Fruit fly (Drosophila melanogaster) whole organism, embryonic: ENCODE results near the gene CG18171.
A peak's percentile ranks its signal among the peaks of the same experiment; 100 is the strongest.

Source experiments
- Atf3 ChIP-seq: fragments of 200-800 bp; sonication (Bioruptor generic); optimal IDR thresholded peaks from 3 replicates; lab custom pipeline; 2016; ENCODE audit warnings: missing biosample characterization, missing genetic modification characterization
- Bteb2 ChIP-seq: fragments of 200-800 bp; sonication (Bioruptor generic); optimal IDR thresholded peaks from 2 replicates; lab custom pipeline; 2016; ENCODE audit warnings: missing biosample characterization, missing genetic modification characterization
- CG10431 ChIP-seq: fragments of 200-800 bp; sonication (Bioruptor generic); optimal IDR thresholded peaks from 3 replicates; lab custom pipeline; 2018; ENCODE audit warnings: missing biosample characterization, mild to moderate bottlenecking, missing genetic modification characterization
- CG11723 ChIP-seq: fragments of 200-800 bp; sonication (Bioruptor generic); optimal IDR thresholded peaks from 2 replicates; lab custom pipeline; 2017; ENCODE audit warnings: missing biosample characterization, mild to moderate bottlenecking, missing genetic modification characterization
- CG12769 ChIP-seq: fragments of 200-800 bp; sonication (Bioruptor generic); optimal IDR thresholded peaks from 2 replicates; lab custom pipeline; 2019; ENCODE audit warnings: missing biosample characterization, mild to moderate bottlenecking, missing genetic modification characterization, moderate library complexity
- CG14965 ChIP-seq: fragments of 200-800 bp; sonication (Bioruptor generic); optimal IDR thresholded peaks from 2 replicates; lab custom pipeline; 2016; ENCODE audit warnings: missing biosample characterization, missing genetic modification characterization, borderline replicate concordance
- CG15011 ChIP-seq: fragments of 200-800 bp; sonication (Bioruptor generic); optimal IDR thresholded peaks from 3 replicates; lab custom pipeline; 2018; ENCODE audit warnings: missing biosample characterization, mild to moderate bottlenecking, missing genetic modification characterization
- CG15696 ChIP-seq: fragments of 200-800 bp; sonication (Bioruptor generic); optimal IDR thresholded peaks from 2 replicates; lab custom pipeline; 2019; ENCODE audit warnings: missing biosample characterization, mild to moderate bottlenecking, missing genetic modification characterization, moderate library complexity
- CG16863 ChIP-seq: fragments of 200-800 bp; sonication (Bioruptor generic); optimal IDR thresholded peaks from 3 replicates; lab custom pipeline; 2016; ENCODE audit warnings: missing biosample characterization, missing genetic modification characterization
- CG18011 ChIP-seq: fragments of 200-800 bp; sonication (Bioruptor generic); optimal IDR thresholded peaks from 2 replicates; lab custom pipeline; 2017; ENCODE audit warnings: missing biosample characterization, missing genetic modification characterization, mild to moderate bottlenecking, moderate library complexity, missing genotype
- CG18476 ChIP-seq: fragments of 200-800 bp; sonication (Bioruptor generic); optimal IDR thresholded peaks from 2 replicates; lab custom pipeline; 2016; ENCODE audit warnings: missing biosample characterization, mild to moderate bottlenecking, missing genetic modification characterization
- CG2120 ChIP-seq: fragments of 200-800 bp; sonication (Bioruptor generic); optimal IDR thresholded peaks from 3 replicates; lab custom pipeline; 2016; ENCODE audit warnings: missing biosample characterization, missing genetic modification characterization
- CG31441 ChIP-seq: fragments of 200-800 bp; sonication (Bioruptor generic); IDR thresholded peaks from 2 replicates; pipeline ENCODE4 v1.3.6; 2022; ENCODE audit warnings: missing biosample characterization, missing genetic modification characterization
- CG34422 ChIP-seq: fragments of 200-800 bp; sonication (Bioruptor generic); IDR thresholded peaks from 3 replicates; pipeline ENCODE4 v1.3.6; 2022; ENCODE audit warnings: missing biosample characterization, missing genetic modification characterization
- CG5180 ChIP-seq: fragments of 200-800 bp; sonication (Bioruptor generic); optimal IDR thresholded peaks from 3 replicates; lab custom pipeline; 2017; ENCODE audit warnings: missing biosample characterization, missing genetic modification characterization, mild to moderate bottlenecking, moderate library complexity, missing genetic modification reagents
- CG6254 ChIP-seq: fragments of 200-800 bp; sonication (Bioruptor generic); optimal IDR thresholded peaks from 3 replicates; lab custom pipeline; 2017; ENCODE audit warnings: mild to moderate bottlenecking, missing biosample characterization, missing genetic modification reagents, missing genetic modification characterization
- CG6689 ChIP-seq: fragments of 200-800 bp; sonication (Bioruptor generic); IDR thresholded peaks from 2 replicates; pipeline ENCODE4 v1.3.6; 2022; ENCODE audit warnings: missing biosample characterization, missing genetic modification characterization
- CG6765 ChIP-seq: fragments of 200-800 bp; sonication (Bioruptor generic); optimal IDR thresholded peaks from 3 replicates; lab custom pipeline; 2017; ENCODE audit warnings: missing biosample characterization, mild to moderate bottlenecking, missing genetic modification characterization
- CG8290 ChIP-seq, 3 experiments: fragments of 200-800 bp; sonication (Bioruptor generic); optimal IDR thresholded peaks; 2 replicates each; lab custom pipeline; 2016 to 2019; ENCODE audit warnings: missing biosample characterization in 3 of 3, missing genetic modification characterization in 3 of 3, mild to moderate bottlenecking in 2 of 3, moderate library complexity in 1 of 3
- CG9727 ChIP-seq: fragments of 200-800 bp; sonication (Bioruptor generic); optimal IDR thresholded peaks from 3 replicates; lab custom pipeline; 2017; ENCODE audit warnings: missing biosample characterization, mild to moderate bottlenecking, missing genetic modification characterization
- CG9876 ChIP-seq: fragments of 200-800 bp; sonication (Bioruptor generic); optimal IDR thresholded peaks from 2 replicates; lab custom pipeline; 2016; ENCODE audit warnings: missing biosample characterization, missing genetic modification characterization
- CoRest ChIP-seq: fragments of 200-800 bp; sonication (Bioruptor generic); optimal IDR thresholded peaks from 3 replicates; lab custom pipeline; 2018; ENCODE audit warnings: missing biosample characterization, mild to moderate bottlenecking, missing genetic modification characterization, moderate library complexity
- D19A ChIP-seq: fragments of 200-800 bp; optimal IDR thresholded peaks from 3 replicates; lab custom pipeline; 2019; ENCODE audit warnings: missing biosample characterization, mild to moderate bottlenecking, missing genetic modification characterization, moderate library complexity
- Dek ChIP-seq: fragments of 200-800 bp; sonication (Bioruptor generic); optimal IDR thresholded peaks from 3 replicates; lab custom pipeline; 2019; ENCODE audit warnings: missing biosample characterization, mild to moderate bottlenecking, missing genetic modification characterization, moderate library complexity
- Fer1 ChIP-seq: fragments of 200-800 bp; sonication (Bioruptor generic); optimal IDR thresholded peaks from 2 replicates; lab custom pipeline; 2017; ENCODE audit warnings: missing biosample characterization, mild to moderate bottlenecking, missing genetic modification characterization
- HHEX ChIP-seq: fragments of 200-800 bp; sonication (Bioruptor generic); optimal IDR thresholded peaks from 3 replicates; lab custom pipeline; 2017; ENCODE audit warnings: missing biosample characterization, mild to moderate bottlenecking, missing genetic modification characterization, missing genetic modification reagents
- HLH3B ChIP-seq: fragments of 200-800 bp; sonication (Bioruptor generic); IDR thresholded peaks from 2 replicates; pipeline ENCODE4 v1.3.6; 2022; ENCODE audit warnings: missing biosample characterization, missing genetic modification characterization
- Hmx ChIP-seq: fragments of 200-800 bp; sonication (Bioruptor generic); optimal IDR thresholded peaks from 2 replicates; lab custom pipeline; 2016; ENCODE audit warnings: missing biosample characterization, missing genetic modification characterization
- Hsf ChIP-seq: fragments of 200-800 bp; sonication (Bioruptor generic); optimal IDR thresholded peaks from 3 replicates; lab custom pipeline; 2016; ENCODE audit warnings: missing biosample characterization, missing genetic modification characterization
- Med ChIP-seq: fragments of 200-800 bp; sonication (Bioruptor generic); peaks from one replicate; lab custom pipeline; 2016; ENCODE audit warnings: missing biosample characterization, missing genetic modification characterization, mild to moderate bottlenecking, inconsistent platforms, moderate library complexity
- Mrtf ChIP-seq: fragments of 200-800 bp; sonication (Bioruptor generic); IDR thresholded peaks from 3 replicates; pipeline ENCODE4 v1.3.6; 2022; ENCODE audit warnings: missing biosample characterization, missing genetic modification characterization
- NC2β ChIP-seq: fragments of 200-800 bp; sonication (Bioruptor generic); optimal IDR thresholded peaks from 2 replicates; lab custom pipeline; 2016; ENCODE audit warnings: missing biosample characterization, missing genetic modification characterization
- Rx ChIP-seq: fragments of 200-800 bp; sonication (Bioruptor generic); IDR thresholded peaks from 2 replicates; pipeline ENCODE4 v1.3.6; 2022; ENCODE audit warnings: missing biosample characterization, missing genetic modification characterization
- Xbp1 ChIP-seq: fragments of 200-800 bp; sonication (Bioruptor generic); optimal IDR thresholded peaks from 3 replicates; lab custom pipeline; 2016; ENCODE audit warnings: missing biosample characterization, mild to moderate bottlenecking, missing genetic modification characterization
- bigmax ChIP-seq: fragments of 200-800 bp; sonication (Bioruptor generic); optimal IDR thresholded peaks from 2 replicates; lab custom pipeline; 2018; ENCODE audit warnings: missing biosample characterization, mild to moderate bottlenecking, missing genetic modification characterization
- dysf ChIP-seq: fragments of 200-800 bp; sonication (Bioruptor generic); IDR thresholded peaks from 3 replicates; pipeline ENCODE4 v1.3.6; 2022; ENCODE audit warnings: missing biosample characterization, missing genetic modification characterization
- grau ChIP-seq: fragments of 200-800 bp; optimal IDR thresholded peaks from 3 replicates; lab custom pipeline; 2019; ENCODE audit warnings: missing biosample characterization, mild to moderate bottlenecking, missing genetic modification characterization, moderate library complexity
- hb ChIP-seq: fragments of 200-800 bp; sonication (Bioruptor generic); IDR thresholded peaks from 3 replicates; pipeline ENCODE4 v1.3.6; 2022; ENCODE audit warnings: missing biosample characterization, missing genetic modification characterization; ENCODE audit not compliant: partially characterized antibody
- inv ChIP-seq: fragments of 200-800 bp; sonication (Bioruptor generic); IDR thresholded peaks from 2 replicates; pipeline ENCODE4 v1.3.6; 2022; ENCODE audit warnings: missing biosample characterization, missing genetic modification characterization; ENCODE audit not compliant: partially characterized antibody
- lilli ChIP-seq: fragments of 200-800 bp; sonication (Bioruptor generic); optimal IDR thresholded peaks from 3 replicates; lab custom pipeline; 2016; ENCODE audit warnings: missing biosample characterization, missing genetic modification characterization
- lola ChIP-seq, 3 experiments: fragments of >200 bp in 2 of 3; fragments of 200-800 bp in 1 of 3; sonication (Bioruptor generic) in 1 of 3; optimal IDR thresholded peaks; 2 replicates each; lab custom pipeline; 2017 to 2019; ENCODE audit warnings: missing biosample characterization in 3 of 3, missing genetic modification characterization in 3 of 3, mild to moderate bottlenecking in 1 of 3, moderate library complexity in 1 of 3
- onecut ChIP-seq: fragments of 200-800 bp; sonication (Bioruptor generic); IDR thresholded peaks from 2 replicates; pipeline ENCODE4 v1.3.6; 2022; ENCODE audit warnings: missing biosample characterization, missing genetic modification characterization
- p53 ChIP-seq: fragments of 200-800 bp; sonication (Bioruptor generic); optimal IDR thresholded peaks from 2 replicates; lab custom pipeline; 2016; ENCODE audit warnings: missing biosample characterization, missing genetic modification characterization
- pzg ChIP-seq: fragments of 200-800 bp; sonication (Bioruptor generic); optimal IDR thresholded peaks from 3 replicates; lab custom pipeline; 2018; ENCODE audit warnings: missing biosample characterization, mild to moderate bottlenecking, missing genetic modification characterization, moderate library complexity
- sc ChIP-seq, 3 experiments: fragments of >200 bp in 2 of 3; fragments of 200-800 bp in 1 of 3; sonication (Bioruptor generic) in 1 of 3; optimal IDR thresholded peaks; 2 replicates in 2 of 3; 3 replicates in 1 of 3; lab custom pipeline; 2017; ENCODE audit warnings: mild to moderate bottlenecking in 1 of 3, missing biosample characterization in 1 of 3, missing genetic modification characterization in 1 of 3, missing genetic modification reagents in 1 of 3
- seq ChIP-seq: fragments of 200-800 bp; sonication (Bioruptor generic); IDR thresholded peaks from 2 replicates; pipeline ENCODE4 v1.3.6; 2022; ENCODE audit warnings: missing biosample characterization, missing genetic modification characterization
- slbo ChIP-seq: fragments of 200-800 bp; sonication (Bioruptor generic); IDR thresholded peaks from 2 replicates; pipeline ENCODE4 v1.3.6; 2022; ENCODE audit warnings: missing biosample characterization, missing genetic modification characterization
- stc ChIP-seq: fragments of 200-800 bp; sonication (Bioruptor generic); IDR thresholded peaks from 2 replicates; pipeline ENCODE4 v1.3.6; 2022; ENCODE audit warnings: missing biosample characterization, missing genetic modification characterization

The CG18171 gene

DNA sequence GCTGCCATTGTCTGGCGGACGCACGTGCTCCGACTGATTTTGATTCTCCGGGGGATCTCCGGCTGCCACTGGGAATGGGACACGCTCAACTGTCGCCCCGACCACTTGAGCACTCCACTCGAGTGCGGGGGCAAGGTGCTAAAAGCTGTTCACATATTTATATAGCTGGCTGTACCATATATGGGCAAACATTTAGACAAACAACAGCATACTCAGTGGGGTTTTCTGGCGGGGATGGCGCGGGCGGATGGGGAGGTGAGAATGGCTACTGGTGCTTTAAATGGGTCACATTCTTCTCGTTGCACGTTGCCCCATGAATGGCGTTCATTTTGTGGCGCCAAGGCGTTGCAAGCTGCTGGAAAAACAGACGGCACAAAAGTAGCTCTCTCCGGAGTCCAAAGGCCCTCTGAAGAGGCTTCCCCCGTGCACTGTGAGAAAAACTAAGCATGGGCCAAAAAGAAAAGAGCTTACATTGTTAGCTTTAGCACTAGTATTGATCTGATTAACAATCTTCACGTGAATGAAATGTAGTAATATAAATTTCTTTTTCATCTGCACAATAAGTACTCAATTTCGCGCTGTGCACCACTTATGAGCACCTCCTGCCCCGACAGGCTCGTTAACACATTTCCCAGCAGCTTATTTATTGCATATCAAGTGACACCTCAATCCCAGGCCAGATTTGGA, 32.1 kb downstream of the CG18171 start (continued):
- TF ChIP-seq D19A: peak; percentile 8
- TF ChIP-seq Hsf (GFP tag; lab: Kevin White, UChicago): no peak
- TF ChIP-seq Fer1 (GFP tag; lab: Kevin White, UChicago): no peak
- TF ChIP-seq grau (tag; lab: Kevin White, UChicago): no peak
- TF ChIP-seq onecut (GFP tag; lab: Robert Waterston, UW): peak; percentile 37; the same call in 1 of the 2 replicates
- peak; percentile 39 for TF ChIP-seq CG5180
- peak; percentile 1 for TF ChIP-seq lilli (GFP tag; lab: Kevin White, UChicago)
- TF ChIP-seq Rx: no peak
- peak; percentile 50; the same call in 1 of the 2 replicates for TF ChIP-seq seq (GFP tag; lab: Robert Waterston, UW)
- TF ChIP-seq p53 (GFP tag; lab: Kevin White, UChicago): peak; percentile 15
- TF ChIP-seq CG31441 (GFP tag; lab: Robert Waterston, UW): peak; percentile 51
- TF ChIP-seq Med: peak; percentile 76
- no peak for TF ChIP-seq CG15011 (GFP tag; lab: Kevin White, UChicago)
- peak; percentile 37 for TF ChIP-seq CG6254
- TF ChIP-seq CG18011 (GFP tag; lab: Kevin White, UChicago): no peak
- TF ChIP-seq lola (GFP tag; optimal IDR thresholded peaks at IDR 0.05; lab: Kevin White, UChicago): peak in 1 of 3 experiments; percentile 43
- no peak for TF ChIP-seq NC2β
- no peak for TF ChIP-seq pzg (GFP tag; lab: Kevin White, UChicago)
- peak; percentile 20 for TF ChIP-seq Xbp1 (GFP tag; lab: Kevin White, UChicago)
- TF ChIP-seq Dek (tag; lab: Kevin White, UChicago): no peak
- no peak for TF ChIP-seq CG18476 (GFP tag; lab: Kevin White, UChicago)
- TF ChIP-seq CoRest: peak; percentile 21
- TF ChIP-seq slbo (GFP tag; lab: Robert Waterston, UW): peak; percentile 28; the same call in 1 of the 2 replicates
- no peak for TF ChIP-seq sc (optimal IDR thresholded peaks at IDR 0.05; lab: Kevin White, UChicago)
- peak; percentile 46 for TF ChIP-seq sc (GFP tag; optimal IDR thresholded peaks at IDR 0.05; lab: Kevin White, UChicago)
- no peak for TF ChIP-seq CG15696 (tag; lab: Kevin White, UChicago)
- 0 out of 3 replicates have a peak, but pooled peaks have one; percentile 22 for TF ChIP-seq CG34422 (GFP tag; lab: Robert Waterston, UW)
- peak; percentile 5 for TF ChIP-seq CG16863 (GFP tag; lab: Kevin White, UChicago)
- TF ChIP-seq HLH3B: peak; percentile 18; the same call in 1 of the 2 replicates
- peak; percentile 6 for TF ChIP-seq CG6765 (GFP tag; lab: Kevin White, UChicago)
- peak; percentile 30; the same call in 1 of the 2 replicates for TF ChIP-seq CG6689
- TF ChIP-seq CG9876 (GFP tag; lab: Kevin White, UChicago): no peak
- TF ChIP-seq bigmax: no peak
- peak; percentile 39; the same call in 1 of the 3 replicates for TF ChIP-seq dysf (GFP tag; lab: Robert Waterston, UW)
- no peak for TF ChIP-seq hb (GFP tag; lab: Robert Waterston, UW)
- TF ChIP-seq Atf3 (GFP tag; lab: Kevin White, UChicago): no peak
- TF ChIP-seq CG10431 (GFP tag; lab: Kevin White, UChicago): peak; percentile 69
- no peak for TF ChIP-seq Bteb2 (GFP tag; lab: Kevin White, UChicago)
- peak; percentile 9 for TF ChIP-seq CG14965
- TF ChIP-seq CG12769 (tag; lab: Kevin White, UChicago): no peak
- no peak for TF ChIP-seq Mrtf (GFP tag; lab: Robert Waterston, UW)
- peak; percentile 8 for TF ChIP-seq CG11723 (GFP tag; lab: Kevin White, UChicago)
- no peak for TF ChIP-seq inv
- peak; percentile 29 for TF ChIP-seq CG9727 (GFP tag; lab: Kevin White, UChicago)
- no peak for TF ChIP-seq CG2120
- no peak for TF ChIP-seq Hmx (GFP tag; lab: Kevin White, UChicago)
- TF ChIP-seq stc (GFP tag; lab: Robert Waterston, UW): no peak
- no peak for TF ChIP-seq CG8290 (GFP tag; optimal IDR thresholded peaks at IDR 0.05; lab: Kevin White, UChicago)
- TF ChIP-seq CG8290 (tag; optimal IDR thresholded peaks at IDR 0.05; lab: Kevin White, UChicago): peak in 1 of 2 experiments; percentile 6
- peak; percentile 52 for TF ChIP-seq HHEX
